Fruit fly (Drosophila melanogaster) whole organism, embryonic: Measurements from ENCODE around the gene CG15742.

Source experiments
- Ada2b ChIP-seq: fragments of 200-800 bp; sonication (Bioruptor generic); IDR thresholded peaks from 2 replicates; pipeline ENCODE4 v1.3.6; 2022; ENCODE audit warnings: missing biosample characterization, missing genetic modification characterization
- Adf1 ChIP-seq: fragments of 200-800 bp; sonication (Bioruptor generic); IDR thresholded peaks from 2 replicates; pipeline ENCODE4 v1.3.6; 2022; ENCODE audit warnings: missing biosample characterization, missing genetic modification characterization
- C15 ChIP-seq: fragments of 200-800 bp; sonication (Bioruptor generic); IDR thresholded peaks from 3 replicates; pipeline ENCODE4 v1.3.6; 2022; ENCODE audit warnings: missing biosample characterization, missing genetic modification characterization
- CG10267 ChIP-seq: fragments of 200-800 bp; sonication (Bioruptor generic); optimal IDR thresholded peaks from 2 replicates; lab custom pipeline; 2018; ENCODE audit warnings: missing biosample characterization, mild to moderate bottlenecking, missing genetic modification characterization, moderate library complexity
- CG10565 ChIP-seq: fragments of 200-800 bp; sonication (Bioruptor generic); optimal IDR thresholded peaks from 3 replicates; lab custom pipeline; 2016; ENCODE audit warnings: missing biosample characterization, mild to moderate bottlenecking, missing genetic modification characterization
- CG11723 ChIP-seq: fragments of 200-800 bp; sonication (Bioruptor generic); optimal IDR thresholded peaks from 2 replicates; lab custom pipeline; 2017; ENCODE audit warnings: missing biosample characterization, mild to moderate bottlenecking, missing genetic modification characterization
- CG12659 ChIP-seq: fragments of 200-800 bp; sonication (Bioruptor generic); optimal IDR thresholded peaks from 3 replicates; lab custom pipeline; 2017; ENCODE audit warnings: mild to moderate bottlenecking, missing biosample characterization, missing genetic modification reagents, missing genetic modification characterization
- CG13123 ChIP-seq: fragments of 200-800 bp; sonication (Bioruptor generic); optimal IDR thresholded peaks from 2 replicates; lab custom pipeline; 2016; ENCODE audit warnings: missing biosample characterization, missing genetic modification characterization
- CG13296 ChIP-seq: fragments of 200-800 bp; sonication (Bioruptor generic); optimal IDR thresholded peaks from 3 replicates; lab custom pipeline; 2018; ENCODE audit warnings: missing biosample characterization, mild to moderate bottlenecking, missing genetic modification characterization
- CG13894 ChIP-seq: fragments of 200-800 bp; sonication (Bioruptor generic); optimal IDR thresholded peaks from 3 replicates; lab custom pipeline; 2018; ENCODE audit warnings: missing biosample characterization, mild to moderate bottlenecking, missing genetic modification characterization, moderate library complexity
- CG14710 ChIP-seq: fragments of 200-800 bp; sonication (Bioruptor generic); optimal IDR thresholded peaks from 3 replicates; lab custom pipeline; 2019; ENCODE audit warnings: missing biosample characterization, mild to moderate bottlenecking, missing genetic modification characterization, moderate library complexity
- CG1603 ChIP-seq: fragments of 200-800 bp; sonication (Bioruptor generic); optimal IDR thresholded peaks from 2 replicates; lab custom pipeline; 2019; ENCODE audit warnings: missing biosample characterization, mild to moderate bottlenecking, missing genetic modification characterization, moderate library complexity
- CG16813 ChIP-seq: fragments of 200-800 bp; sonication (Bioruptor generic); IDR thresholded peaks from 3 replicates; pipeline ENCODE4 v1.3.6; 2022; ENCODE audit warnings: missing biosample characterization, missing genetic modification characterization; ENCODE audit not compliant: partially characterized antibody
- CG17385 ChIP-seq: fragments of 200-800 bp; sonication (Bioruptor generic); optimal IDR thresholded peaks from 3 replicates; lab custom pipeline; 2018; ENCODE audit warnings: missing biosample characterization, mild to moderate bottlenecking, missing genetic modification characterization
- CG18599 ChIP-seq: fragments of 200-800 bp; sonication (Bioruptor generic); optimal IDR thresholded peaks from 3 replicates; lab custom pipeline; 2017; ENCODE audit warnings: missing biosample characterization, missing genetic modification characterization, mild to moderate bottlenecking, moderate library complexity, missing genetic modification reagents
- CG2116 ChIP-seq: fragments of 200-800 bp; sonication (Bioruptor generic); optimal IDR thresholded peaks from 3 replicates; lab custom pipeline; 2018; ENCODE audit warnings: missing biosample characterization, mild to moderate bottlenecking, missing genetic modification characterization
- CG30403 ChIP-seq: fragments of 200-800 bp; sonication (Bioruptor generic); optimal IDR thresholded peaks from 3 replicates; lab custom pipeline; 2016; ENCODE audit warnings: missing biosample characterization, missing genetic modification characterization
- CG3847 ChIP-seq: fragments of 200-800 bp; sonication (Bioruptor generic); IDR thresholded peaks from 2 replicates; pipeline ENCODE4 v1.3.6; 2022; ENCODE audit warnings: missing biosample characterization, missing genetic modification characterization
- CG4282 ChIP-seq: fragments of 200-800 bp; sonication (Bioruptor generic); optimal IDR thresholded peaks from 2 replicates; lab custom pipeline; 2016; ENCODE audit warnings: missing biosample characterization, missing genetic modification characterization
- CG4360 ChIP-seq: fragments of 200-800 bp; sonication (Bioruptor generic); IDR thresholded peaks from 2 replicates; pipeline ENCODE4 v1.3.6; 2022; ENCODE audit warnings: missing biosample characterization, missing genetic modification characterization
- CG6791 ChIP-seq: fragments of 200-800 bp; sonication (Bioruptor generic); IDR thresholded peaks from 3 replicates; pipeline ENCODE4 v1.3.6; 2022; ENCODE audit warnings: missing biosample characterization, missing genetic modification characterization; ENCODE audit not compliant: partially characterized antibody
- CG7987 ChIP-seq: fragments of 200-800 bp; sonication (Bioruptor generic); optimal IDR thresholded peaks from 2 replicates; lab custom pipeline; 2018; ENCODE audit warnings: missing biosample characterization, mild to moderate bottlenecking, missing genetic modification characterization, moderate library complexity
- Drgx ChIP-seq: fragments of 200-800 bp; sonication (Bioruptor generic); IDR thresholded peaks from 2 replicates; pipeline ENCODE4 v1.3.6; 2022; ENCODE audit warnings: missing biosample characterization, missing genetic modification characterization
- E2f1 ChIP-seq: fragments of 200-800 bp; sonication (Bioruptor generic); IDR thresholded peaks from 2 replicates; pipeline ENCODE4 v1.3.6; 2022; ENCODE audit warnings: missing biosample characterization, missing genetic modification characterization
- HLH4C ChIP-seq: fragments of 200-800 bp; sonication (Bioruptor generic); IDR thresholded peaks from 3 replicates; pipeline ENCODE4 v1.3.6; 2022; ENCODE audit warnings: missing biosample characterization, missing genetic modification characterization; ENCODE audit not compliant: partially characterized antibody
- HmgD ChIP-seq: fragments of 200-800 bp; sonication (Bioruptor generic); optimal IDR thresholded peaks from 3 replicates; lab custom pipeline; 2016; ENCODE audit warnings: missing biosample characterization, missing genetic modification characterization
- MESR4 ChIP-seq: fragments of 200-800 bp; sonication (Bioruptor generic); optimal IDR thresholded peaks from 2 replicates; lab custom pipeline; 2018; ENCODE audit warnings: missing biosample characterization, mild to moderate bottlenecking, missing genetic modification characterization, moderate library complexity
- Mad ChIP-seq: fragments of 200-800 bp; sonication (Bioruptor generic); optimal IDR thresholded peaks from 2 replicates; lab custom pipeline; 2016; ENCODE audit warnings: missing biosample characterization, missing genetic modification characterization
- Opbp ChIP-seq: fragments of 200-800 bp; sonication (Bioruptor generic); IDR thresholded peaks from 3 replicates; pipeline ENCODE4 v1.3.6; 2022; ENCODE audit warnings: missing biosample characterization, missing genetic modification characterization; ENCODE audit not compliant: partially characterized antibody
- Rfx ChIP-seq: fragments of 200-800 bp; sonication (Bioruptor generic); IDR thresholded peaks from 2 replicates; pipeline ENCODE4 v1.3.6; 2022; ENCODE audit warnings: missing biosample characterization, missing genetic modification characterization
- Sin3A ChIP-seq: fragments of >200 bp; optimal IDR thresholded peaks from 2 replicates; lab custom pipeline; 2018
- Usf ChIP-seq: fragments of 200-800 bp; sonication (Bioruptor generic); optimal IDR thresholded peaks from 2 replicates; lab custom pipeline; 2017; ENCODE audit warnings: missing genotype, missing biosample characterization, missing genetic modification characterization
- ara ChIP-seq: fragments of 200-800 bp; sonication (Bioruptor generic); IDR thresholded peaks from 2 replicates; pipeline ENCODE4 v1.3.6; 2022; ENCODE audit warnings: missing biosample characterization, missing genetic modification characterization
- az2 ChIP-seq: fragments of 200-800 bp; sonication (Bioruptor generic); optimal IDR thresholded peaks from 3 replicates; lab custom pipeline; 2016; ENCODE audit warnings: missing biosample characterization, missing genetic modification characterization
- bbx ChIP-seq: fragments of 200-800 bp; sonication (Bioruptor generic); IDR thresholded peaks from 2 replicates; pipeline ENCODE4 v1.3.6; 2022; ENCODE audit warnings: missing biosample characterization, missing genetic modification characterization; ENCODE audit not compliant: partially characterized antibody
- dmrt11E ChIP-seq: fragments of 200-800 bp; sonication (Bioruptor generic); optimal IDR thresholded peaks from 3 replicates; lab custom pipeline; 2018; ENCODE audit warnings: missing biosample characterization, mild to moderate bottlenecking, missing genetic modification characterization, moderate library complexity
- gcm ChIP-seq: fragments of 200-800 bp; sonication (Bioruptor generic); optimal IDR thresholded peaks from 2 replicates; lab custom pipeline; 2019; ENCODE audit warnings: missing biosample characterization, mild to moderate bottlenecking, missing genetic modification characterization, moderate library complexity
- jigr1 ChIP-seq: fragments of 200-800 bp; sonication (Bioruptor generic); IDR thresholded peaks from 3 replicates; pipeline ENCODE4 v1.3.6; 2022; ENCODE audit warnings: missing biosample characterization, missing genetic modification characterization
- lilli ChIP-seq: fragments of 200-800 bp; sonication (Bioruptor generic); optimal IDR thresholded peaks from 3 replicates; lab custom pipeline; 2016; ENCODE audit warnings: missing biosample characterization, missing genetic modification characterization
- mirr ChIP-seq: fragments of 200-800 bp; sonication (Bioruptor generic); optimal IDR thresholded peaks from 3 replicates; lab custom pipeline; 2018; ENCODE audit warnings: missing biosample characterization, mild to moderate bottlenecking, missing genetic modification characterization
- nerfin-2 ChIP-seq: fragments of 200-800 bp; sonication (Bioruptor generic); IDR thresholded peaks from 2 replicates; pipeline ENCODE4 v1.3.6; 2022; ENCODE audit warnings: missing biosample characterization, missing genetic modification characterization; ENCODE audit not compliant: partially characterized antibody
- nmo ChIP-seq: fragments of 200-800 bp; sonication (Bioruptor generic); optimal IDR thresholded peaks from 2 replicates; lab custom pipeline; 2018; ENCODE audit warnings: missing biosample characterization, mild to moderate bottlenecking, missing genetic modification characterization, moderate library complexity
- pfk ChIP-seq: fragments of 200-800 bp; sonication (Bioruptor generic); optimal IDR thresholded peaks from 2 replicates; lab custom pipeline; 2018; ENCODE audit warnings: missing biosample characterization, mild to moderate bottlenecking, missing genetic modification characterization, moderate library complexity
- phol ChIP-seq: fragments of 200-800 bp; sonication (Bioruptor generic); optimal IDR thresholded peaks from 3 replicates; lab custom pipeline; 2018; ENCODE audit warnings: missing biosample characterization, mild to moderate bottlenecking, missing genetic modification characterization, moderate library complexity
- pzg ChIP-seq: fragments of 200-800 bp; sonication (Bioruptor generic); optimal IDR thresholded peaks from 3 replicates; lab custom pipeline; 2018; ENCODE audit warnings: missing biosample characterization, mild to moderate bottlenecking, missing genetic modification characterization, moderate library complexity
- rib ChIP-seq: fragments of 200-800 bp; sonication (Bioruptor generic); IDR thresholded peaks from 2 replicates; pipeline ENCODE4 v1.3.6; 2022; ENCODE audit warnings: missing biosample characterization, missing genetic modification characterization
- salm ChIP-seq: fragments of 200-800 bp; sonication (Bioruptor generic); optimal IDR thresholded peaks from 2 replicates; lab custom pipeline; 2018; ENCODE audit warnings: missing biosample characterization, mild to moderate bottlenecking, missing genetic modification characterization
- sug ChIP-seq: fragments of 200-800 bp; optimal IDR thresholded peaks from 2 replicates; lab custom pipeline; 2019; ENCODE audit warnings: missing biosample characterization, mild to moderate bottlenecking, missing genetic modification characterization, moderate library complexity
- zen ChIP-seq: fragments of 200-800 bp; sonication (Bioruptor generic); optimal IDR thresholded peaks from 3 replicates; lab custom pipeline; 2018; ENCODE audit warnings: missing biosample characterization, mild to moderate bottlenecking, missing genetic modification characterization, moderate library complexity

CG15742 gene

DNA sequence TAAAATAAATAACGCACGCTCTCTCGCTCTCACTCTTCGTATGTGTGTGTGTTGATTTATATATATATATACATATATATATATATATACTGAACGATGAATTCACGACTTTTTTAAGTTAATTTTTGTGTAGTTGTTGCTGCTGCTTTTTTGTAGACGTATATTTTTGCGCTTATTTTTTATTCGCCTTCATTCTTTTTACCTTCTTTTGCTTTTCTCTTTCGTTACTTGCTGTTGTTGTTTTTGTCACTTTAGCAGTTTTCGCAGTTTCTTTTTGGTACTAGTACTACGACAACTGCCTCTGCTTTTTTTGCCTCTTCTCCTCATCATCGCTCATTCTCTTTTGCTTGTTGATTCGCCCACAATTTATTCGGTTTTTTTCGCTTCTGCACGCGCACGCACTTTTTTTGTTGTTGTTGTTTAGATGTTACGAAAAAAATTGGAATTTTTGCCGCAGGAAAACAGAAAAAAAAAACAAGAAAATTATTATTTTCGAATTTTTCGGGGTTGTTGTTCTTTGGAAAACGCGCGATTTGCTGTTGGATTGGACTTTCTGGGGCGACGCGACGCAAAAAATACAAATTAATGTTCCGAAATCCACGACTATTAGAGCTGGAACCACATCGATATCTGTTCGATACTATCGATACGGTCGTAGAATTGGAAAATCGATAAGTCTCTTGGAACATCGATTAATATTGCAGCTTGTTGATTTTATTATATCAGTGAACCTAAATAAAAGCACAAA lies 26.9 kb upstream of the CG15742 start, which contains the start of the genes HDAC4 and CG15743 (continued):
- no peak for TF ChIP-seq ara (GFP tag; lab: Robert Waterston, UW)
- TF ChIP-seq nmo (GFP tag; lab: Kevin White, UChicago) = peak; percentile 45
- TF ChIP-seq CG13296 (GFP tag; lab: Kevin White, UChicago) = peak; percentile 20
- no peak for TF ChIP-seq CG7987 (GFP tag; lab: Kevin White, UChicago)
- no peak for TF ChIP-seq CG13123
- no peak for TF ChIP-seq dmrt11E (tag; lab: Kevin White, UChicago)
- peak; percentile 15 for TF ChIP-seq CG18599
- TF ChIP-seq salm = no peak
- peak; percentile 86 for TF ChIP-seq Opbp (GFP tag; lab: Robert Waterston, UW)
- TF ChIP-seq CG16813 (GFP tag; lab: Robert Waterston, UW) = peak; percentile 92
- TF ChIP-seq sug (tag; lab: Kevin White, UChicago) = no peak
- no peak for TF ChIP-seq pfk (GFP tag; lab: Kevin White, UChicago)
- no peak for TF ChIP-seq CG11723
- peak; percentile 52 for TF ChIP-seq CG14710 (tag; lab: Kevin White, UChicago)
- TF ChIP-seq HmgD (GFP tag; lab: Kevin White, UChicago) = no peak
- TF ChIP-seq bbx (GFP tag; lab: Robert Waterston, UW) = peak; percentile 90
- TF ChIP-seq CG13894 (tag; lab: Kevin White, UChicago) = peak; percentile 22
- no peak for TF ChIP-seq Adf1
- peak; percentile 49 for TF ChIP-seq CG12659 (GFP tag; lab: Kevin White, UChicago)
- peak; percentile 78 for TF ChIP-seq CG2116 (GFP tag; lab: Kevin White, UChicago)
- TF ChIP-seq CG17385 = no peak
- TF ChIP-seq C15 = no peak
- peak; percentile 48 for TF ChIP-seq pzg (GFP tag; lab: Kevin White, UChicago)
- TF ChIP-seq CG4282 = no peak
- peak; percentile 5 for TF ChIP-seq CG30403 (GFP tag; lab: Kevin White, UChicago)
- TF ChIP-seq zen (tag; lab: Kevin White, UChicago) = peak; percentile 1
- peak; percentile 15 for TF ChIP-seq Sin3A (lab: Kevin White, UChicago)
- TF ChIP-seq Ada2b (GFP tag; lab: Robert Waterston, UW) = no peak
- TF ChIP-seq HLH4C = peak; percentile 91
- TF ChIP-seq MESR4 (GFP tag; lab: Kevin White, UChicago) = peak; percentile 34
- peak; percentile 91 for TF ChIP-seq CG6791
- no peak for TF ChIP-seq mirr
- no peak for TF ChIP-seq phol (tag; lab: Kevin White, UChicago)
- TF ChIP-seq gcm (GFP tag; lab: Kevin White, UChicago) = no peak
- TF ChIP-seq CG1603 (tag; lab: Kevin White, UChicago) = peak; percentile 19
- no peak for TF ChIP-seq Mad (GFP tag; lab: Kevin White, UChicago)
- TF ChIP-seq CG4360 (GFP tag; lab: Robert Waterston, UW) = peak; percentile 61
- no peak for TF ChIP-seq Drgx (GFP tag; lab: Robert Waterston, UW)
- TF ChIP-seq Rfx (GFP tag; lab: Robert Waterston, UW) = peak; percentile 19; the same call in 1 of the 2 replicates
- no peak for TF ChIP-seq E2f1 (GFP tag; lab: Robert Waterston, UW)
- no peak for TF ChIP-seq jigr1 (GFP tag; lab: Robert Waterston, UW)
- TF ChIP-seq az2 = no peak
- TF ChIP-seq CG10565 (GFP tag; lab: Kevin White, UChicago) = no peak
- TF ChIP-seq rib (GFP tag; lab: Robert Waterston, UW) = 0 out of 2 replicates have a peak, but pooled peaks have one; percentile 33
- TF ChIP-seq CG3847 (GFP tag; lab: Robert Waterston, UW) = no peak
- peak; percentile 27 for TF ChIP-seq lilli (GFP tag; lab: Kevin White, UChicago)
- no peak for TF ChIP-seq Usf
- TF ChIP-seq nerfin-2 (GFP tag; lab: Robert Waterston, UW) = peak; percentile 84
- TF ChIP-seq CG10267 (tag; lab: Kevin White, UChicago) = peak; percentile 34
